Worm (Caenorhabditis elegans) whole organism, L1 larva: ENCODE data around the gene act-5.

Experiments used
- C16A3.4 ChIP-seq: fragments of 150-350 bp; optimal IDR thresholded peaks from 2 replicates; lab custom pipeline; 2014; ENCODE audit warnings: missing biosample characterization, missing genetic modification characterization
- alr-1 ChIP-seq: fragments of 200-800 bp; sonication (Bioruptor generic); optimal IDR thresholded peaks from 2 replicates; lab custom pipeline; 2018; ENCODE audit warnings: borderline replicate concordance, mild to moderate bottlenecking, missing genetic modification characterization, missing compliant biosample characterization
- ama-1 ChIP-seq: fragments of 150-350 bp; optimal IDR thresholded peaks from 2 replicates; lab custom pipeline; 2014
- ceh-88 ChIP-seq: fragments of 200-800 bp; sonication (Bioruptor generic); IDR thresholded peaks from 2 replicates; pipeline ENCODE4 v1.3.6; 2022; ENCODE audit warnings: missing genetic modification characterization, missing compliant biosample characterization
- ceh-90 ChIP-seq: sonication (generic microtip); optimal IDR thresholded peaks from 2 replicates; lab custom pipeline; 2016; ENCODE audit warnings: missing genetic modification characterization, missing compliant biosample characterization
- efl-1 ChIP-seq, 4 experiments: fragments of 150-350 bp; optimal IDR thresholded peaks in 3 of 4; peaks in 1 of 4; 1 replicate in 1 of 4; 2 replicates in 3 of 4; lab custom pipeline; 2014; ENCODE audit warnings: missing biosample characterization in 2 of 4, missing genetic modification characterization in 2 of 4, missing genetic modification reagents in 2 of 4
- ets-5 ChIP-seq: fragments of 200-800 bp; sonication (Bioruptor generic); IDR thresholded peaks from 2 replicates; pipeline ENCODE4 v1.3.6; 2022; ENCODE audit warnings: missing genetic modification characterization, missing compliant biosample characterization
- fkh-10 ChIP-seq: sonication (generic microtip); optimal IDR thresholded peaks from 2 replicates; lab custom pipeline; 2017; ENCODE audit warnings: missing biosample characterization, missing genetic modification reagents, missing genetic modification characterization
- fkh-8 ChIP-seq: sonication (generic microtip); optimal IDR thresholded peaks from 2 replicates; lab custom pipeline; 2016; ENCODE audit warnings: mild to moderate bottlenecking, missing genetic modification characterization, missing compliant biosample characterization
- grh-1 ChIP-seq: fragments of 200-800 bp; sonication (Bioruptor generic); IDR thresholded peaks from 2 replicates; pipeline ENCODE4 v1.3.6; 2022; ENCODE audit warnings: missing genetic modification reagents, missing genetic modification characterization, missing compliant biosample characterization
- lin-13 ChIP-seq: fragments of 150-350 bp; optimal IDR thresholded peaks from 2 replicates; lab custom pipeline; 2014; ENCODE audit warnings: missing biosample characterization, missing genetic modification reagents, missing genetic modification characterization
- lin-35 ChIP-seq, 2 experiments: fragments of 150-350 bp; optimal IDR thresholded peaks; 2 replicates each; lab custom pipeline; 2014; ENCODE audit warnings: missing biosample characterization in 2 of 2, missing genetic modification characterization in 2 of 2, missing genetic modification reagents in 2 of 2
- lin-39 ChIP-seq: fragments of 150-350 bp; optimal IDR thresholded peaks from 2 replicates; lab custom pipeline; 2014; ENCODE audit warnings: missing biosample characterization, missing genetic modification reagents, missing genetic modification characterization
- lir-3 ChIP-seq: sonication (generic microtip); optimal IDR thresholded peaks from 2 replicates; lab custom pipeline; 2016; ENCODE audit warnings: mild to moderate bottlenecking, missing genetic modification characterization, moderate library complexity, missing compliant biosample characterization; ENCODE audit not compliant: poor library complexity
- mab-9 ChIP-seq: fragments of 200-800 bp; sonication (Bioruptor generic); IDR thresholded peaks from 2 replicates; pipeline ENCODE4 v1.3.6; 2022; ENCODE audit warnings: missing genetic modification reagents, missing genetic modification characterization, missing compliant biosample characterization
- mep-1 ChIP-seq: fragments of 150-350 bp; optimal IDR thresholded peaks from 2 replicates; lab custom pipeline; 2014; ENCODE audit warnings: missing biosample characterization, missing genetic modification characterization
- nhr-11 ChIP-seq: fragments of 150-350 bp; optimal IDR thresholded peaks from 2 replicates; lab custom pipeline; 2014; ENCODE audit warnings: missing biosample characterization, missing genetic modification characterization
- nhr-19 ChIP-seq: fragments of 200-800 bp; sonication (Bioruptor generic); conservative IDR thresholded peaks from 2 replicates; pipeline ENCODE4 v1.3.6; 2022; ENCODE audit warnings: missing genetic modification characterization, missing compliant biosample characterization
- nhr-237 ChIP-seq: fragments of 150-350 bp; optimal IDR thresholded peaks from 2 replicates; lab custom pipeline; 2014; ENCODE audit warnings: missing biosample characterization, missing genetic modification characterization
- nhr-47 ChIP-seq: sonication (generic microtip); optimal IDR thresholded peaks from 2 replicates; lab custom pipeline; 2016; ENCODE audit warnings: mild to moderate bottlenecking, missing genetic modification characterization, moderate library complexity, missing compliant biosample characterization
- nhr-76 ChIP-seq: sonication (generic microtip); optimal IDR thresholded peaks from 2 replicates; lab custom pipeline; 2017; ENCODE audit warnings: missing biosample characterization, missing genetic modification characterization
- nhr-84 ChIP-seq: sonication (generic microtip); optimal IDR thresholded peaks from 2 replicates; lab custom pipeline; 2017; ENCODE audit warnings: missing biosample characterization, missing genetic modification characterization
- nhr-90 ChIP-seq: sonication (generic microtip); optimal IDR thresholded peaks from 2 replicates; lab custom pipeline; 2016; ENCODE audit warnings: mild to moderate bottlenecking, missing genetic modification characterization, missing compliant biosample characterization; ENCODE audit not compliant: poor library complexity
- pag-3 ChIP-seq: sonication (generic microtip); optimal IDR thresholded peaks from 2 replicates; lab custom pipeline; 2017; ENCODE audit warnings: missing genetic modification characterization, mild to moderate bottlenecking, missing compliant biosample characterization, antibody characterized with exemption, borderline replicate concordance; ENCODE audit not compliant: insufficient read depth
- pax-3 ChIP-seq: fragments of 200-800 bp; sonication (Bioruptor generic); optimal IDR thresholded peaks from 2 replicates; lab custom pipeline; 2018; ENCODE audit warnings: mild to moderate bottlenecking, missing genetic modification characterization, moderate library complexity, missing compliant biosample characterization
- pqm-1 ChIP-seq: sonication (generic microtip); optimal IDR thresholded peaks from 3 replicates; lab custom pipeline; 2017; ENCODE audit warnings: missing biosample characterization, missing genetic modification characterization
- rnt-1 ChIP-seq: sonication (generic microtip); optimal IDR thresholded peaks from 2 replicates; lab custom pipeline; 2016; ENCODE audit warnings: mild to moderate bottlenecking, missing genetic modification characterization, moderate library complexity, missing compliant biosample characterization
- snu-23 ChIP-seq: sonication (generic microtip); optimal IDR thresholded peaks from 2 replicates; lab custom pipeline; 2016; ENCODE audit warnings: missing genetic modification characterization, missing compliant biosample characterization
- sup-37 ChIP-seq: fragments of 200-800 bp; sonication (Bioruptor generic); optimal IDR thresholded peaks from 2 replicates; lab custom pipeline; 2018; ENCODE audit warnings: mild to moderate bottlenecking, missing genetic modification characterization, missing compliant biosample characterization
- unc-130 ChIP-seq: fragments of 150-350 bp; optimal IDR thresholded peaks from 2 replicates; lab custom pipeline; 2017; ENCODE audit warnings: missing biosample characterization, missing genetic modification characterization, inconsistent platforms
- unc-98 ChIP-seq: fragments of 200-800 bp; sonication (Bioruptor generic); IDR thresholded peaks from 2 replicates; pipeline ENCODE4 v1.3.6; 2022; ENCODE audit warnings: missing genetic modification characterization, missing compliant biosample characterization
- zag-1 ChIP-seq: fragments of 150-350 bp; optimal IDR thresholded peaks from 2 replicates; lab custom pipeline; 2014; ENCODE audit warnings: missing biosample characterization, missing genetic modification characterization

Gene act-5

ce11 chrIII:13604834-13605233 is 1.0 kb downstream of the act-5 start:
- no peak for TF ChIP-seq snu-23 (GFP tag; lab: Kevin White, UChicago)
- TF ChIP-seq efl-1 (optimal IDR thresholded peaks at IDR 0.05; lab: Kevin White, UChicago) = no peak
- peak in 1 of 2 experiments; percentile 21 for TF ChIP-seq efl-1 (GFP tag; optimal IDR thresholded peaks at IDR 0.05 in 1 of 2; lab: Kevin White, UChicago)
- TF ChIP-seq ets-5 (GFP tag; lab: Robert Waterston, UW) = no peak
- TF ChIP-seq lin-35 (GFP tag; optimal IDR thresholded peaks at IDR 0.05; lab: Kevin White, UChicago) = no peak

ce11 chrIII:13600254-13600653 is 5.6 kb downstream of the act-5 start:
- TF ChIP-seq fkh-8 (tag; lab: Kevin White, UChicago) (no peak), pag-3 (tag; lab: Kevin White, UChicago) (no peak), unc-98 (GFP tag; lab: Robert Waterston, UW) (no peak), fkh-10 (GFP tag; lab: Kevin White, UChicago) (no peak), C16A3.4 (tag; lab: Kevin White, UChicago) (no peak), mep-1 (no peak), sup-37 (GFP tag; lab: Kevin White, UChicago) (no peak)

- TF ChIP-seq grh-1 (peak; percentile 18; the same call in 1 of the 2 replicates), mab-9 (GFP tag; lab: Robert Waterston, UW) (0 out of 2 replicates have a peak, but pooled peaks have one; percentile 36), ets-5 (GFP tag; lab: Robert Waterston, UW) (0 out of 2 replicates have a peak, but pooled peaks have one; percentile 76)
Observed at ce11 chrIII:13585136-13585535, 20.7 kb downstream of the act-5 start.

DNA sequence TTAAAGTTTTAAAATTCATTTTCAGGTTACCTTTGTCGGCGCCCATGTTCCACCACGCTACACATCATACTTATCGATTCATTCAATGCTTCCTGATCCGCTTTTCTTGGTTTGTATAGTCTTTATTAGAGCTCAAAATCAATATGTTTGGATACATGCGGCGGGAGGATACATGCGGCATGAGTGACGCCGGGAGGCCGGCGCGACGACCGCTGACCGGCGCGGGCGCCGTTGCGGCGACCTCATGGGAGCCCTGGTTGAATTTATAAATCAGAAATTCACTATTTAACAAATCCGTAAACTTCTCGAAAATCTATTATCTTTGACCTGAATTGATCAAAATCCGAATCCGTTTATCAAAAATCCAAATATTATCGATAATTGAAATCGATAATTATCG is 24.1 kb downstream of the act-5 start:
- TF ChIP-seq zag-1 (tag; lab: Kevin White, UChicago) (no peak), lir-3 (tag; lab: Kevin White, UChicago) (no peak), ceh-88 (GFP tag; lab: Robert Waterston, UW) (no peak), unc-130 (tag; lab: Kevin White, UChicago) (no peak), nhr-90 (no peak), rnt-1 (tag; lab: Kevin White, UChicago) (no peak), alr-1 (tag; lab: Kevin White, UChicago) (no peak), ama-1 (lab: Kevin White, UChicago) (no peak), pqm-1 (tag; lab: Kevin White, UChicago) (no peak), mep-1 (no peak), nhr-19 (GFP tag; lab: Robert Waterston, UW) (no peak), C16A3.4 (tag; lab: Kevin White, UChicago) (no peak), pax-3 (tag; lab: Kevin White, UChicago) (no peak), nhr-76 (tag; lab: Kevin White, UChicago) (no peak), nhr-11 (tag; lab: Kevin White, UChicago) (no peak), fkh-10 (GFP tag; lab: Kevin White, UChicago) (no peak), lin-39 (no peak), nhr-237 (tag; lab: Kevin White, UChicago) (no peak), lin-13 (GFP tag; lab: Kevin White, UChicago) (no peak)

DNA sequence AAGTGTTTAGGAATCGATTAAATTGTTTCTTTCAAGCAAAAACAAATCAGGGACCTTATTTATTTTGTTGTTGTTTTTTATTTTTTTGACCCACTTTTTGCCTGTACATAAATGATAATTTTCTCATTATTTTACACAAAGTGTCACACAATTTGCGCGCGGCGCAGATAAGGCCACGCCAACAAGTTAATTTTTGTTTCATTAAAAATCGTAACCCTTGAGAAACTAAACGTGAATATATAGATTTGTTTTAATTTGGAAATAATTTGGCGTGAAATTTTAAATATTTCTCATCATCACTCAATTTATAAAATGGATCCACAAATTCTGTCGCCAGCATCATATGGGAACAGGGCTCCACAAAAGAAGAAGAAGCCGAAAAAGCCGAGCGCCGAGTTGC is 25.3 kb downstream of the act-5 start, which contains the start of gene T05D4.5:
TSS of gene T05D4.5 (plus strand) at position 301 of the 400 bp plus-strand sequence.
- TF ChIP-seq nhr-84 (no peak), ceh-90 (tag; lab: Kevin White, UChicago) (no peak), nhr-47 (tag; lab: Kevin White, UChicago) (no peak), unc-130 (tag; lab: Kevin White, UChicago) (no peak)
